Fruit fly (Drosophila melanogaster) whole organism, embryonic: Measurements from ENCODE around the gene FucTA.

Experiments used
- Asciz ChIP-seq: fragments of 200-800 bp; sonication (Bioruptor generic); optimal IDR thresholded peaks from 2 replicates; lab custom pipeline; 2017; ENCODE audit warnings: missing biosample characterization, mild to moderate bottlenecking, missing genetic modification characterization, missing genetic modification reagents
- Atf-2 ChIP-seq: fragments of 200-800 bp; sonication (Bioruptor generic); optimal IDR thresholded peaks from 2 replicates; lab custom pipeline; 2016; ENCODE audit warnings: missing biosample characterization, missing genetic modification characterization
- BtbVII ChIP-seq: fragments of 200-800 bp; sonication (Bioruptor generic); optimal IDR thresholded peaks from 3 replicates; lab custom pipeline; 2017; ENCODE audit warnings: missing biosample characterization, mild to moderate bottlenecking, missing genetic modification characterization
- CG10274 ChIP-seq: fragments of 200-800 bp; sonication (Bioruptor generic); optimal IDR thresholded peaks from 3 replicates; lab custom pipeline; 2017; ENCODE audit warnings: missing biosample characterization, mild to moderate bottlenecking, missing genetic modification characterization
- CG10366 ChIP-seq: fragments of 200-800 bp; sonication (Bioruptor generic); IDR thresholded peaks from 2 replicates; pipeline ENCODE4 v1.3.6; 2022; ENCODE audit warnings: missing biosample characterization, missing genetic modification characterization
- CG11085 ChIP-seq: fragments of 200-800 bp; sonication (Bioruptor generic); IDR thresholded peaks from 2 replicates; pipeline ENCODE4 v1.3.6; 2022; ENCODE audit warnings: missing biosample characterization, missing genetic modification characterization
- CG11093 ChIP-seq: fragments of 200-800 bp; sonication (Bioruptor generic); IDR thresholded peaks from 3 replicates; pipeline ENCODE4 v1.3.6; 2022; ENCODE audit warnings: missing biosample characterization, missing genetic modification characterization
- CG11560 ChIP-seq: fragments of 200-800 bp; sonication (Bioruptor generic); IDR thresholded peaks from 3 replicates; pipeline ENCODE4 v1.3.6; 2022; ENCODE audit warnings: missing biosample characterization, missing genetic modification characterization
- CG12942 ChIP-seq: fragments of 200-800 bp; sonication (Bioruptor generic); optimal IDR thresholded peaks from 3 replicates; lab custom pipeline; 2016; ENCODE audit warnings: missing biosample characterization, missing genetic modification characterization
- CG13287 ChIP-seq: fragments of 200-800 bp; sonication (Bioruptor generic); IDR thresholded peaks from 2 replicates; pipeline ENCODE4 v1.3.6; 2022; ENCODE audit warnings: missing biosample characterization, missing genetic modification characterization; ENCODE audit not compliant: partially characterized antibody
- CG13424 ChIP-seq: fragments of 200-800 bp; sonication (Bioruptor generic); optimal IDR thresholded peaks from 2 replicates; lab custom pipeline; 2019; ENCODE audit warnings: missing biosample characterization, mild to moderate bottlenecking, missing genetic modification characterization, moderate library complexity
- CG14014 ChIP-seq: fragments of 200-800 bp; sonication (Bioruptor generic); IDR thresholded peaks from 2 replicates; pipeline ENCODE4 v1.3.6; 2022; ENCODE audit warnings: missing biosample characterization, missing genetic modification characterization
- CG15696 ChIP-seq: fragments of 200-800 bp; sonication (Bioruptor generic); optimal IDR thresholded peaks from 2 replicates; lab custom pipeline; 2019; ENCODE audit warnings: missing biosample characterization, mild to moderate bottlenecking, missing genetic modification characterization, moderate library complexity
- CG1647 ChIP-seq: fragments of 200-800 bp; sonication (Bioruptor generic); optimal IDR thresholded peaks from 3 replicates; lab custom pipeline; 2016; ENCODE audit warnings: missing biosample characterization, missing genetic modification characterization
- CG17385 ChIP-seq: fragments of 200-800 bp; sonication (Bioruptor generic); optimal IDR thresholded peaks from 3 replicates; lab custom pipeline; 2018; ENCODE audit warnings: missing biosample characterization, mild to moderate bottlenecking, missing genetic modification characterization
- CG2129 ChIP-seq: fragments of 200-800 bp; sonication (Bioruptor generic); IDR thresholded peaks from 2 replicates; pipeline ENCODE4 v1.3.6; 2022; ENCODE audit warnings: missing biosample characterization, missing genetic modification characterization; ENCODE audit not compliant: partially characterized antibody
- CG2678 ChIP-seq: fragments of 200-800 bp; sonication (Bioruptor generic); optimal IDR thresholded peaks from 3 replicates; lab custom pipeline; 2019; ENCODE audit warnings: missing biosample characterization, mild to moderate bottlenecking, missing genetic modification characterization, moderate library complexity
- CG3281 ChIP-seq: fragments of 200-800 bp; sonication (Bioruptor generic); optimal IDR thresholded peaks from 3 replicates; lab custom pipeline; 2017; ENCODE audit warnings: missing biosample characterization, mild to moderate bottlenecking, missing genetic modification characterization
- CG4617 ChIP-seq: fragments of 200-800 bp; sonication (Bioruptor generic); optimal IDR thresholded peaks from 3 replicates; lab custom pipeline; 2016; ENCODE audit warnings: missing biosample characterization, missing genetic modification characterization, borderline replicate concordance
- CG7372 ChIP-seq: fragments of 200-800 bp; sonication (Bioruptor generic); IDR thresholded peaks from 2 replicates; pipeline ENCODE4 v1.3.6; 2022; ENCODE audit warnings: missing biosample characterization, missing genetic modification characterization
- CG7745 ChIP-seq: fragments of 200-800 bp; sonication (Bioruptor generic); optimal IDR thresholded peaks from 2 replicates; lab custom pipeline; 2018; ENCODE audit warnings: missing biosample characterization, mild to moderate bottlenecking, missing genetic modification characterization, moderate library complexity
- CG7987 ChIP-seq: fragments of 200-800 bp; sonication (Bioruptor generic); optimal IDR thresholded peaks from 2 replicates; lab custom pipeline; 2018; ENCODE audit warnings: missing biosample characterization, mild to moderate bottlenecking, missing genetic modification characterization, moderate library complexity
- CG9932 ChIP-seq: fragments of 200-800 bp; sonication (Bioruptor generic); IDR thresholded peaks from 2 replicates; pipeline ENCODE4 v1.3.6; 2022; ENCODE audit warnings: missing biosample characterization, missing genetic modification characterization
- Chrac-16 ChIP-seq: fragments of 200-800 bp; sonication (Bioruptor generic); optimal IDR thresholded peaks from 3 replicates; lab custom pipeline; 2016; ENCODE audit warnings: missing biosample characterization, missing genetic modification characterization
- Ets97D ChIP-seq: fragments of 200-800 bp; sonication (Bioruptor generic); optimal IDR thresholded peaks from 3 replicates; lab custom pipeline; 2016; ENCODE audit warnings: missing biosample characterization, missing genetic modification characterization
- H2.0 ChIP-seq: fragments of 200-800 bp; sonication (Bioruptor generic); IDR thresholded peaks from 2 replicates; pipeline ENCODE4 v1.3.6; 2022; ENCODE audit warnings: missing biosample characterization, missing genetic modification characterization
- HLH4C ChIP-seq: fragments of 200-800 bp; sonication (Bioruptor generic); IDR thresholded peaks from 3 replicates; pipeline ENCODE4 v1.3.6; 2022; ENCODE audit warnings: missing biosample characterization, missing genetic modification characterization; ENCODE audit not compliant: partially characterized antibody
- MTF-1 ChIP-seq: fragments of 200-800 bp; sonication (Bioruptor generic); optimal IDR thresholded peaks from 2 replicates; lab custom pipeline; 2018; ENCODE audit warnings: missing biosample characterization, mild to moderate bottlenecking, missing genetic modification characterization, borderline replicate concordance
- Optix ChIP-seq: fragments of 200-800 bp; sonication (Bioruptor generic); IDR thresholded peaks from 3 replicates; pipeline ENCODE4 v1.3.6; 2022; ENCODE audit warnings: missing biosample characterization, missing genetic modification characterization
- PHDP ChIP-seq: fragments of 200-800 bp; sonication (Bioruptor generic); optimal IDR thresholded peaks from 3 replicates; lab custom pipeline; 2018; ENCODE audit warnings: missing biosample characterization, mild to moderate bottlenecking, missing genetic modification characterization, moderate library complexity
- Rfx ChIP-seq: fragments of 200-800 bp; sonication (Bioruptor generic); IDR thresholded peaks from 2 replicates; pipeline ENCODE4 v1.3.6; 2022; ENCODE audit warnings: missing biosample characterization, missing genetic modification characterization
- Scr ChIP-seq: fragments of 200-800 bp; sonication (Bioruptor generic); IDR thresholded peaks from 2 replicates; pipeline ENCODE4 v1.3.6; 2022; ENCODE audit warnings: missing biosample characterization, missing genetic modification characterization; ENCODE audit not compliant: partially characterized antibody
- bcd ChIP-seq: fragments of 200-800 bp; sonication (Bioruptor generic); optimal IDR thresholded peaks from 2 replicates; lab custom pipeline; 2017; ENCODE audit warnings: missing biosample characterization, mild to moderate bottlenecking, missing genetic modification characterization
- cas ChIP-seq: fragments of 200-800 bp; sonication (Bioruptor generic); IDR thresholded peaks from 2 replicates; pipeline ENCODE4 v1.3.6; 2022; ENCODE audit warnings: missing biosample characterization, missing genetic modification characterization
- chinmo ChIP-seq: fragments of 200-800 bp; sonication (Bioruptor generic); IDR thresholded peaks from 4 replicates; pipeline ENCODE4 v1.3.6; 2022; ENCODE audit warnings: missing biosample characterization, missing genetic modification characterization; ENCODE audit not compliant: partially characterized antibody
- da ChIP-seq: fragments of 200-800 bp; sonication (Bioruptor generic); optimal IDR thresholded peaks from 2 replicates; lab custom pipeline; 2016; ENCODE audit warnings: missing biosample characterization, missing genetic modification characterization
- dati ChIP-seq: fragments of 200-800 bp; sonication (Bioruptor generic); IDR thresholded peaks from 2 replicates; pipeline ENCODE4 v1.3.6; 2022; ENCODE audit warnings: missing biosample characterization, missing genetic modification characterization
- fd96Cb ChIP-seq: fragments of 200-800 bp; sonication (Bioruptor generic); optimal IDR thresholded peaks from 2 replicates; lab custom pipeline; 2018; ENCODE audit warnings: missing biosample characterization, mild to moderate bottlenecking, missing genetic modification characterization, moderate library complexity
- gem ChIP-seq: fragments of 200-800 bp; sonication (Bioruptor generic); optimal IDR thresholded peaks from 2 replicates; lab custom pipeline; 2019; ENCODE audit warnings: missing biosample characterization, mild to moderate bottlenecking, missing genetic modification characterization, moderate library complexity
- hbn ChIP-seq: fragments of 200-800 bp; sonication (Bioruptor generic); IDR thresholded peaks from 2 replicates; pipeline ENCODE4 v1.3.6; 2022; ENCODE audit warnings: missing biosample characterization, missing genetic modification characterization; ENCODE audit not compliant: partially characterized antibody
- mam ChIP-seq: fragments of 200-800 bp; sonication (Bioruptor generic); optimal IDR thresholded peaks from 3 replicates; lab custom pipeline; 2016; ENCODE audit warnings: missing biosample characterization, missing genetic modification characterization
- nerfin-2 ChIP-seq: fragments of 200-800 bp; sonication (Bioruptor generic); IDR thresholded peaks from 2 replicates; pipeline ENCODE4 v1.3.6; 2022; ENCODE audit warnings: missing biosample characterization, missing genetic modification characterization; ENCODE audit not compliant: partially characterized antibody
- nmo ChIP-seq: fragments of 200-800 bp; sonication (Bioruptor generic); optimal IDR thresholded peaks from 2 replicates; lab custom pipeline; 2018; ENCODE audit warnings: missing biosample characterization, mild to moderate bottlenecking, missing genetic modification characterization, moderate library complexity
- ro ChIP-seq: fragments of 200-800 bp; sonication (Bioruptor generic); IDR thresholded peaks from 2 replicates; pipeline ENCODE4 v1.3.6; 2022; ENCODE audit warnings: missing biosample characterization, missing genetic modification characterization
- sima ChIP-seq: fragments of 200-800 bp; sonication (Bioruptor generic); optimal IDR thresholded peaks from 2 replicates; lab custom pipeline; 2016; ENCODE audit warnings: missing biosample characterization, missing genetic modification characterization
- slbo ChIP-seq: fragments of 200-800 bp; sonication (Bioruptor generic); IDR thresholded peaks from 2 replicates; pipeline ENCODE4 v1.3.6; 2022; ENCODE audit warnings: missing biosample characterization, missing genetic modification characterization
- slp2 ChIP-seq: fragments of 200-800 bp; sonication (Bioruptor generic); optimal IDR thresholded peaks from 2 replicates; lab custom pipeline; 2016; ENCODE audit warnings: missing biosample characterization, missing genetic modification characterization
- stwl ChIP-seq: fragments of 200-800 bp; sonication (Bioruptor generic); optimal IDR thresholded peaks from 3 replicates; lab custom pipeline; 2018; ENCODE audit warnings: missing biosample characterization, mild to moderate bottlenecking, missing genetic modification characterization, moderate library complexity
- zen ChIP-seq: fragments of 200-800 bp; sonication (Bioruptor generic); optimal IDR thresholded peaks from 3 replicates; lab custom pipeline; 2018; ENCODE audit warnings: missing biosample characterization, mild to moderate bottlenecking, missing genetic modification characterization, moderate library complexity

The FucTA gene

dm6 chr3L:15097878-15098520 is 48.9 kb upstream of the FucTA start, which contains the start of gene Ctps (continued):
- TF ChIP-seq CG2678 (tag; lab: Kevin White, UChicago) (no peak), PHDP (tag; lab: Kevin White, UChicago) (no peak), H2.0 (GFP tag; lab: Robert Waterston, UW) (no peak), dati (no peak), HLH4C (GFP tag; lab: Robert Waterston, UW) (no peak), ro (GFP tag; lab: Robert Waterston, UW) (no peak), CG4617 (GFP tag; lab: Kevin White, UChicago) (peak; percentile 38), CG10274 (GFP tag; lab: Kevin White, UChicago) (no peak), Optix (GFP tag; lab: Robert Waterston, UW) (no peak), BtbVII (GFP tag; lab: Kevin White, UChicago) (no peak), CG1647 (GFP tag; lab: Kevin White, UChicago) (no peak), MTF-1 (GFP tag; lab: Kevin White, UChicago) (no peak), CG17385 (GFP tag; lab: Kevin White, UChicago) (no peak), Atf-2 (GFP tag; lab: Kevin White, UChicago) (no peak), bcd (GFP tag; lab: Kevin White, UChicago) (no peak), nerfin-2 (no peak), nmo (no peak), CG11560 (no peak), CG9932 (GFP tag; lab: Robert Waterston, UW) (peak; percentile 17; the same call in 1 of the 2 replicates), CG11085 (GFP tag; lab: Robert Waterston, UW) (no peak), slp2 (no peak), fd96Cb (no peak), hbn (GFP tag; lab: Robert Waterston, UW) (no peak), CG15696 (no peak), Ets97D (peak; percentile 62), CG13287 (GFP tag; lab: Robert Waterston, UW) (peak; percentile 14; the same call in 1 of the 2 replicates), CG11093 (no peak), CG2129 (GFP tag; lab: Robert Waterston, UW) (no peak), stwl (tag; lab: Kevin White, UChicago) (peak; percentile 79), chinmo (GFP tag; lab: Robert Waterston, UW) (no peak), CG10366 (no peak), Asciz (GFP tag; lab: Kevin White, UChicago) (no peak), CG13424 (tag; lab: Kevin White, UChicago) (no peak), cas (GFP tag; lab: Robert Waterston, UW) (no peak), gem (tag; lab: Kevin White, UChicago) (no peak), Rfx (peak; percentile 33; the same call in 1 of the 2 replicates), CG12942 (GFP tag; lab: Kevin White, UChicago) (no peak), slbo (GFP tag; lab: Robert Waterston, UW) (peak; percentile 42; the same call in 1 of the 2 replicates), Chrac-16 (peak; percentile 16), CG7987 (no peak), sima (no peak), CG3281 (GFP tag; lab: Kevin White, UChicago) (no peak), CG7372 (GFP tag; lab: Robert Waterston, UW) (no peak), CG7745 (tag; lab: Kevin White, UChicago) (no peak), zen (tag; lab: Kevin White, UChicago) (no peak), mam (peak; percentile 21), Scr (GFP tag; lab: Robert Waterston, UW) (no peak), CG14014 (no peak; the same call in 1 of the 2 replicates), da (GFP tag; lab: Kevin White, UChicago) (no peak)
